Worm (Caenorhabditis elegans) whole organism, L4 larva: Measurements from ENCODE around the gene ugt-56.

ENCODE experiments used
- D1046.2 ChIP-seq: fragments of 200-800 bp; sonication (Bioruptor generic); IDR thresholded peaks from 2 replicates; pipeline ENCODE4 v1.3.6; 2022; ENCODE audit warnings: missing genetic modification characterization, missing compliant biosample characterization
- F10B5.3 ChIP-seq: sonication (generic microtip); optimal IDR thresholded peaks from 2 replicates; lab custom pipeline; 2016; ENCODE audit warnings: mild to moderate bottlenecking, missing genetic modification characterization, missing compliant biosample characterization
- F44E2.7 ChIP-seq: fragments of 200-800 bp; sonication (Bioruptor generic); IDR thresholded peaks from 2 replicates; pipeline ENCODE4 v2.1.2; 2022; ENCODE audit warnings: missing genetic modification characterization, missing compliant biosample characterization
- Y75B8A.6 ChIP-seq: fragments of 200-800 bp; sonication (Bioruptor generic); IDR thresholded peaks from 2 replicates; pipeline ENCODE4 v1.3.6; 2022; ENCODE audit warnings: missing genetic modification reagents, missing genetic modification characterization, missing compliant biosample characterization
- aha-1 ChIP-seq: fragments of 150-350 bp; peaks from one replicate; lab custom pipeline; 2014; ENCODE audit warnings: missing biosample characterization, missing genetic modification characterization
- aly-2 ChIP-seq: sonication (generic microtip); optimal IDR thresholded peaks from 2 replicates; lab custom pipeline; 2018; ENCODE audit warnings: missing biosample characterization, missing genetic modification characterization
- arid-1 ChIP-seq: fragments of 200-800 bp; sonication (Bioruptor generic); conservative IDR thresholded peaks from 2 replicates; pipeline ENCODE4 v1.3.6; 2022; ENCODE audit warnings: missing genetic modification reagents, missing genetic modification characterization, missing compliant biosample characterization
- ceh-20 ChIP-seq: fragments of 200-800 bp; sonication (Bioruptor generic); IDR thresholded peaks from 2 replicates; pipeline ENCODE4 v1.3.6; 2022; ENCODE audit warnings: missing genetic modification reagents, missing genetic modification characterization, missing compliant biosample characterization
- ceh-28 ChIP-seq: fragments of 150-350 bp; optimal IDR thresholded peaks from 2 replicates; lab custom pipeline; 2014; ENCODE audit warnings: missing biosample characterization, missing genetic modification reagents, missing genetic modification characterization
- ceh-32 ChIP-seq: sonication (generic microtip); optimal IDR thresholded peaks from 2 replicates; lab custom pipeline; 2016; ENCODE audit warnings: mild to moderate bottlenecking, missing genetic modification characterization, missing compliant biosample characterization; ENCODE audit not compliant: poor library complexity
- ceh-62 ChIP-seq: sonication (generic microtip); optimal IDR thresholded peaks from 2 replicates; lab custom pipeline; 2017; ENCODE audit warnings: missing biosample characterization, missing genetic modification characterization
- cey-2 ChIP-seq: sonication (generic microtip); optimal IDR thresholded peaks from 3 replicates; lab custom pipeline; 2017; ENCODE audit warnings: missing genetic modification characterization, mild to moderate bottlenecking, missing compliant biosample characterization, antibody characterized with exemption, borderline replicate concordance; ENCODE audit not compliant: insufficient read depth
- daf-16 ChIP-seq, 3 experiments: sonication (generic microtip); optimal IDR thresholded peaks; 2 replicates each; lab custom pipeline; 2016 to 2017; ENCODE audit warnings: missing genetic modification characterization in 3 of 3, missing genetic modification reagents in 3 of 3, mild to moderate bottlenecking in 2 of 3, missing compliant biosample characterization in 2 of 3, missing biosample characterization in 1 of 3, moderate library complexity in 1 of 3
- daf-19 ChIP-seq: fragments of 200-800 bp; sonication (Bioruptor generic); conservative IDR thresholded peaks from 2 replicates; pipeline ENCODE4 v1.3.6; 2022; ENCODE audit warnings: missing genetic modification characterization, missing compliant biosample characterization
- dmd-6 ChIP-seq: fragments of 200-800 bp; sonication (Bioruptor generic); IDR thresholded peaks from 2 replicates; pipeline ENCODE4 v1.3.6; 2022; ENCODE audit warnings: missing genetic modification reagents, missing genetic modification characterization, missing compliant biosample characterization
- dmd-8 ChIP-seq: fragments of 200-800 bp; sonication (Bioruptor generic); IDR thresholded peaks from 2 replicates; pipeline ENCODE4 v1.3.6; 2022; ENCODE audit warnings: missing genetic modification characterization, missing compliant biosample characterization
- dpl-1 ChIP-seq: fragments of 150-350 bp; optimal IDR thresholded peaks from 2 replicates; lab custom pipeline; 2014; ENCODE audit warnings: missing biosample characterization, missing genetic modification reagents, missing genetic modification characterization
- dve-1 ChIP-seq: sonication (generic microtip); optimal IDR thresholded peaks from 2 replicates; lab custom pipeline; 2017; ENCODE audit warnings: antibody characterized with exemption, mild to moderate bottlenecking, missing genetic modification characterization, missing compliant biosample characterization; ENCODE audit not compliant: insufficient read depth
- fkh-10 ChIP-seq: fragments of 150-350 bp; optimal IDR thresholded peaks from 2 replicates; lab custom pipeline; 2014; ENCODE audit warnings: missing biosample characterization, missing genetic modification reagents, missing genetic modification characterization
- hlh-11 ChIP-seq: fragments of 200-800 bp; sonication (Bioruptor generic); optimal IDR thresholded peaks from 2 replicates; lab custom pipeline; 2018; ENCODE audit warnings: mild to moderate bottlenecking, missing genetic modification characterization, missing compliant biosample characterization
- lin-13 ChIP-seq: fragments of 150-350 bp; optimal IDR thresholded peaks from 2 replicates; lab custom pipeline; 2014; ENCODE audit warnings: missing biosample characterization, missing genetic modification reagents, missing genetic modification characterization
- lin-29 ChIP-seq: fragments of 200-800 bp; sonication (Bioruptor generic); IDR thresholded peaks from 2 replicates; pipeline ENCODE4 v1.3.6; 2022; ENCODE audit warnings: missing genetic modification reagents, missing genetic modification characterization, missing compliant biosample characterization
- lin-38 ChIP-seq: fragments of 200-800 bp; sonication (Bioruptor generic); IDR thresholded peaks from 2 replicates; pipeline ENCODE4 v1.3.6; 2022; ENCODE audit warnings: missing genetic modification reagents, missing genetic modification characterization, missing compliant biosample characterization
- lsy-2 ChIP-seq, 2 experiments: fragments of 150-350 bp in 1 of 2; sonication (generic microtip) in 1 of 2; optimal IDR thresholded peaks; 2 replicates each; lab custom pipeline; 2014 to 2017; ENCODE audit warnings: missing biosample characterization in 2 of 2, missing genetic modification characterization in 2 of 2
- madf-9 ChIP-seq: fragments of 200-800 bp; sonication (Bioruptor generic); conservative IDR thresholded peaks from 2 replicates; pipeline ENCODE4 v1.3.6; 2022; ENCODE audit warnings: missing genetic modification reagents, missing genetic modification characterization, missing compliant biosample characterization
- mdl-1 ChIP-seq, 2 experiments: fragments of 150-350 bp in 1 of 2; sonication (generic microtip) in 1 of 2; optimal IDR thresholded peaks; 2 replicates each; lab custom pipeline; 2014 to 2017; ENCODE audit warnings: missing biosample characterization in 2 of 2, missing genetic modification characterization in 2 of 2
- mdt-29 ChIP-seq: fragments of 200-800 bp; sonication (Bioruptor generic); IDR thresholded peaks from 2 replicates; pipeline ENCODE4 v1.3.6; 2022; ENCODE audit warnings: missing genetic modification reagents, missing genetic modification characterization, missing compliant biosample characterization
- mep-1 ChIP-seq: fragments of 150-350 bp; sonication (generic microtip); optimal IDR thresholded peaks from 3 replicates; lab custom pipeline; 2014; ENCODE audit warnings: missing biosample characterization, missing genetic modification characterization
- mes-2 ChIP-seq: sonication (generic microtip); optimal IDR thresholded peaks from 2 replicates; lab custom pipeline; 2016; ENCODE audit warnings: missing genotype, mild to moderate bottlenecking, missing genetic modification characterization, missing compliant biosample characterization; ENCODE audit not compliant: poor library complexity, severe bottlenecking
- nhr-102 ChIP-seq: sonication (generic microtip); optimal IDR thresholded peaks from 2 replicates; lab custom pipeline; 2016; ENCODE audit warnings: mild to moderate bottlenecking, missing genetic modification characterization, moderate library complexity, missing compliant biosample characterization
- nhr-25 ChIP-seq: sonication (generic microtip); optimal IDR thresholded peaks from 2 replicates; lab custom pipeline; 2017; ENCODE audit warnings: missing genetic modification characterization, mild to moderate bottlenecking, missing compliant biosample characterization, antibody characterized with exemption, moderate library complexity, borderline replicate concordance; ENCODE audit not compliant: insufficient read depth
- nhr-28 ChIP-seq: fragments of 150-350 bp; optimal IDR thresholded peaks from 2 replicates; lab custom pipeline; 2014; ENCODE audit warnings: missing biosample characterization, missing genetic modification characterization
- nhr-6 ChIP-seq: fragments of 150-350 bp; optimal IDR thresholded peaks from 2 replicates; lab custom pipeline; 2014; ENCODE audit warnings: missing biosample characterization, missing genetic modification characterization
- nhr-76 ChIP-seq: fragments of 150-350 bp; optimal IDR thresholded peaks from 2 replicates; lab custom pipeline; 2014; ENCODE audit warnings: missing biosample characterization, missing genetic modification characterization
- nhr-77 ChIP-seq: fragments of 150-350 bp; optimal IDR thresholded peaks from 2 replicates; lab custom pipeline; 2014; ENCODE audit warnings: missing biosample characterization, missing genetic modification characterization
- php-3 ChIP-seq: fragments of 200-800 bp; sonication (Bioruptor generic); IDR thresholded peaks from 2 replicates; pipeline ENCODE4 v1.3.6; 2022; ENCODE audit warnings: missing genetic modification reagents, missing genetic modification characterization, missing compliant biosample characterization
- pqm-1 ChIP-seq: sonication (generic microtip); optimal IDR thresholded peaks from 2 replicates; lab custom pipeline; 2017; ENCODE audit warnings: missing biosample characterization, missing genetic modification characterization
- saeg-2 ChIP-seq: fragments of 200-800 bp; sonication (Bioruptor generic); IDR thresholded peaks from 2 replicates; pipeline ENCODE4 v1.3.6; 2022; ENCODE audit warnings: missing genetic modification reagents, missing genetic modification characterization, missing compliant biosample characterization
- tag-97 ChIP-seq: fragments of 200-800 bp; sonication (Bioruptor generic); IDR thresholded peaks from 2 replicates; pipeline ENCODE4 v1.3.6; 2022; ENCODE audit warnings: missing genetic modification characterization, missing compliant biosample characterization
- tra-1 ChIP-seq: fragments of 200-800 bp; sonication (Bioruptor generic); IDR thresholded peaks from 2 replicates; pipeline ENCODE4 v1.3.6; 2022; ENCODE audit warnings: missing genetic modification reagents, missing genetic modification characterization, missing compliant biosample characterization
- unc-62 ChIP-seq, 3 experiments: fragments of 150-350 bp in 1 of 3; sonication (generic microtip); optimal IDR thresholded peaks in 2 of 3; peaks in 1 of 3; 1 replicate in 1 of 3; 2 replicates in 2 of 3; lab custom pipeline; 2014 to 2017; ENCODE audit warnings: missing biosample characterization in 3 of 3, missing genetic modification characterization in 3 of 3, missing genetic modification reagents in 3 of 3, missing genotype in 1 of 3
- zip-11 ChIP-seq: fragments of 200-800 bp; sonication (Bioruptor generic); IDR thresholded peaks from 2 replicates; pipeline ENCODE4 v1.3.6; 2022; ENCODE audit warnings: missing genetic modification characterization, missing compliant biosample characterization
- ztf-7 ChIP-seq: fragments of 150-350 bp; optimal IDR thresholded peaks from 2 replicates; lab custom pipeline; 2014; ENCODE audit warnings: missing biosample characterization, missing genetic modification characterization

Gene ugt-56

ce11 chrV:12298184-12298583 lies 39.4 kb downstream of the ugt-56 start:
- TF ChIP-seq daf-16 (GFP tag; optimal IDR thresholded peaks at IDR 0.05; lab: Kevin White, UChicago) (no peak), daf-16 (tag; optimal IDR thresholded peaks at IDR 0.05; lab: Kevin White, UChicago) (peak; percentile 29), dmd-6 (peak; percentile 42; the same call in 1 of the 2 replicates), ceh-28 (tag; lab: Kevin White, UChicago) (no peak), ztf-7 (tag; lab: Kevin White, UChicago) (no peak), unc-62 (GFP tag; optimal IDR thresholded peaks at IDR 0.05 in 1 of 2; lab: Kevin White, UChicago) (peak in 1 of 2 experiments; percentile 83), unc-62 (tag; optimal IDR thresholded peaks at IDR 0.05; lab: Kevin White, UChicago) (no peak), hlh-11 (tag; lab: Kevin White, UChicago) (peak; percentile 10), dve-1 (tag; lab: Kevin White, UChicago) (peak; percentile 40), aha-1 (tag; lab: Kevin White, UChicago) (peak; percentile 70), nhr-25 (tag; lab: Kevin White, UChicago) (no peak), nhr-28 (tag; lab: Kevin White, UChicago) (peak; percentile 48), F44E2.7 (GFP tag; lab: Robert Waterston, UW) (no peak), pqm-1 (tag; lab: Kevin White, UChicago) (peak; percentile 83)
- TF ChIP-seq, all 104 proteins: peak for 8

- TF ChIP-seq F10B5.3 (tag; lab: Kevin White, UChicago) (no peak), hlh-11 (tag; lab: Kevin White, UChicago) (peak; percentile 23)
Observed at ce11 chrV:12299244-12299766, 40.5 kb downstream of the ugt-56 start.

- TF ChIP-seq lin-29 (GFP tag; lab: Robert Waterston, UW) (no peak), ceh-32 (tag; lab: Kevin White, UChicago) (no peak), php-3 (GFP tag; lab: Robert Waterston, UW) (no peak), nhr-6 (tag; lab: Kevin White, UChicago) (peak; percentile 98), lsy-2 (tag; optimal IDR thresholded peaks at IDR 0.05; lab: Kevin White, UChicago) (peak; percentile 52 to 77), D1046.2 (no peak), saeg-2 (GFP tag; lab: Robert Waterston, UW) (no peak), aly-2 (no peak), dpl-1 (GFP tag; lab: Kevin White, UChicago) (peak; percentile 30), tag-97 (no peak), lin-13 (GFP tag; lab: Kevin White, UChicago) (no peak), daf-16 (GFP tag; optimal IDR thresholded peaks at IDR 0.05; lab: Kevin White, UChicago) (no peak), daf-16 (tag; optimal IDR thresholded peaks at IDR 0.05; lab: Kevin White, UChicago) (peak; percentile 65), mdl-1 (tag; optimal IDR thresholded peaks at IDR 0.05; lab: Kevin White, UChicago) (peak in 1 of 2 experiments; percentile 84), tra-1 (peak; percentile 42; the same call in 1 of the 2 replicates), ceh-62 (tag; lab: Kevin White, UChicago) (no peak), nhr-28 (tag; lab: Kevin White, UChicago) (peak; percentile 81), mes-2 (tag; lab: Kevin White, UChicago) (peak; percentile 65), dmd-8 (GFP tag; lab: Robert Waterston, UW) (no peak), nhr-25 (tag; lab: Kevin White, UChicago) (no peak), zip-11 (GFP tag; lab: Robert Waterston, UW) (no peak), madf-9 (GFP tag; lab: Robert Waterston, UW) (no peak), ceh-20 (GFP tag; lab: Robert Waterston, UW) (peak; percentile 48; the same call in 1 of the 2 replicates), lin-38 (GFP tag; lab: Robert Waterston, UW) (0 out of 2 replicates have a peak, but pooled peaks have one; percentile 6), Y75B8A.6 (GFP tag; lab: Robert Waterston, UW) (no peak), mep-1 (peak; percentile 80), nhr-102 (tag; lab: Kevin White, UChicago) (peak; percentile 20), nhr-76 (tag; lab: Kevin White, UChicago) (no peak), mdt-29 (GFP tag; lab: Robert Waterston, UW) (no peak), daf-19 (GFP tag; lab: Robert Waterston, UW) (0 out of 2 replicates have a peak, but pooled peaks have one; percentile 10), fkh-10 (no peak), cey-2 (peak; percentile 46), dve-1 (tag; lab: Kevin White, UChicago) (peak; percentile 87), nhr-77 (peak; percentile 32), hlh-11 (tag; lab: Kevin White, UChicago) (peak; percentile 84), ceh-28 (tag; lab: Kevin White, UChicago) (no peak), arid-1 (0 out of 2 replicates have a peak, but pooled peaks have one; percentile 31)
Observed at ce11 chrV:12300166-12300565, 41.4 kb downstream of the ugt-56 start.
